Worm (Caenorhabditis elegans) whole organism, L1 larva: ENCODE data around the gene ucr-2.1.

Experiments used
- dsc-1 ChIP-seq: sonication (generic microtip); optimal IDR thresholded peaks from 2 replicates; lab custom pipeline; 2016; ENCODE audit warnings: mild to moderate bottlenecking, missing genetic modification characterization, missing compliant biosample characterization
- fkh-10 ChIP-seq: sonication (generic microtip); optimal IDR thresholded peaks from 2 replicates; lab custom pipeline; 2017; ENCODE audit warnings: missing biosample characterization, missing genetic modification reagents, missing genetic modification characterization
- fos-1 ChIP-seq: fragments of 150-350 bp; optimal IDR thresholded peaks from 2 replicates; lab custom pipeline; 2014; ENCODE audit warnings: missing biosample characterization, missing genetic modification characterization
- nhr-12 ChIP-seq: sonication (generic microtip); optimal IDR thresholded peaks from 2 replicates; lab custom pipeline; 2017; ENCODE audit warnings: missing biosample characterization, missing genetic modification characterization
- nhr-71 ChIP-seq: sonication (generic microtip); optimal IDR thresholded peaks from 2 replicates; lab custom pipeline; 2016; ENCODE audit warnings: mild to moderate bottlenecking, missing genetic modification characterization, moderate library complexity, missing compliant biosample characterization
- skn-1 ChIP-seq: fragments of 150-350 bp; optimal IDR thresholded peaks from 2 replicates; lab custom pipeline; 2014; ENCODE audit warnings: missing biosample characterization, missing genetic modification characterization
- ztf-11 ChIP-seq, 2 experiments: sonication (generic microtip); optimal IDR thresholded peaks; 2 replicates each; lab custom pipeline; 2016 to 2017; ENCODE audit warnings: missing genetic modification characterization in 2 of 2, missing biosample characterization in 1 of 2, missing compliant biosample characterization in 1 of 2

- no peak for TF ChIP-seq nhr-71
- no peak for TF ChIP-seq fkh-10 (GFP tag; lab: Kevin White, UChicago)
- TF ChIP-seq dsc-1: no peak
- no peak for TF ChIP-seq ztf-11 (tag; optimal IDR thresholded peaks at IDR 0.05; lab: Kevin White, UChicago)
- TF ChIP-seq fos-1 (tag; lab: Kevin White, UChicago): no peak
- no peak for TF ChIP-seq skn-1 (tag; lab: Kevin White, UChicago)
- no peak for TF ChIP-seq nhr-12 (tag; lab: Kevin White, UChicago)
These were observed 34.6 kb upstream of the ucr-2.1 start, which contains the start of gene C49F5.3 for ce11 chrX:11983576-11984061.
